Fruit fly (Drosophila melanogaster): ENCODE data around the gene CG42852.

- TF ChIP-seq CG4318 (GFP tag; optimal IDR thresholded peaks at IDR 0.05), result no peak
- no peak for TF ChIP-seq CG32006 (GFP tag; optimal IDR thresholded peaks at IDR 0.05)
- TF ChIP-seq CG11762 (GFP tag; optimal IDR thresholded peaks at IDR 0.05; ENCODE audit: insufficient read depth), result no peak
- TF ChIP-seq Smox (GFP tag; optimal IDR thresholded peaks at IDR 0.05), result no peak
- TF ChIP-seq Hr4 (GFP tag; optimal IDR thresholded peaks at IDR 0.05), result no peak
- TF ChIP-seq CG15336 (GFP tag; IDR thresholded peaks at IDR 0.05), result no peak
- TF ChIP-seq Eip75B (GFP tag; optimal IDR thresholded peaks at IDR 0.05), result no peak
- TF ChIP-seq CG8632 (GFP tag; optimal IDR thresholded peaks at IDR 0.05), result no peak
- TF ChIP-seq CG6854 (GFP tag; optimal IDR thresholded peaks at IDR 0.05), result no peak
- TF ChIP-seq CG6792 (GFP tag; optimal IDR thresholded peaks at IDR 0.05), result no peak
- no peak for TF ChIP-seq spab (GFP tag; optimal IDR thresholded peaks at IDR 0.05)
- no peak for TF ChIP-seq CG34406 (GFP tag; optimal IDR thresholded peaks at IDR 0.05)
These were observed 22.0 kb upstream of the CG42852 start, which contains the start of gene CG9701 for dm6 chr3L:16733246-16733645.
